Worm (Caenorhabditis elegans) whole organism, L3 larva: ENCODE data around the gene F41E7.6.

Experiments
- R02D3.7 ChIP-seq: fragments of 150-350 bp; optimal IDR thresholded peaks from 2 replicates; lab custom pipeline; 2014; ENCODE audit warnings: missing biosample characterization, missing genetic modification characterization
- ZK546.5 ChIP-seq: sonication (generic microtip); optimal IDR thresholded peaks from 2 replicates; lab custom pipeline; 2017; ENCODE audit warnings: missing biosample characterization, missing genetic modification characterization
- aly-2 ChIP-seq: fragments of 150-350 bp; optimal IDR thresholded peaks from 2 replicates; lab custom pipeline; 2014; ENCODE audit warnings: missing biosample characterization, missing genetic modification characterization
- ama-1 ChIP-seq: fragments of 150-350 bp; optimal IDR thresholded peaks from 2 replicates; lab custom pipeline; 2018
- ceh-28 ChIP-seq: fragments of 150-350 bp; optimal IDR thresholded peaks from 2 replicates; lab custom pipeline; 2014; ENCODE audit warnings: missing biosample characterization, missing genetic modification reagents, missing genetic modification characterization
- ceh-82 ChIP-seq: fragments of 150-350 bp; optimal IDR thresholded peaks from 2 replicates; lab custom pipeline; 2014; ENCODE audit warnings: missing biosample characterization, missing genetic modification characterization
- ceh-9 ChIP-seq: sonication (generic microtip); optimal IDR thresholded peaks from 2 replicates; lab custom pipeline; 2018; ENCODE audit warnings: missing biosample characterization, missing genetic modification characterization
- daf-12 ChIP-seq: fragments of 150-350 bp; optimal IDR thresholded peaks from 2 replicates; lab custom pipeline; 2014; ENCODE audit warnings: missing biosample characterization, missing genetic modification reagents, missing genetic modification characterization
- egl-5 ChIP-seq: fragments of 150-350 bp; optimal IDR thresholded peaks from 2 replicates; lab custom pipeline; 2017; ENCODE audit warnings: missing biosample characterization, missing genetic modification reagents, missing genetic modification characterization, inconsistent platforms
- elt-2 ChIP-seq: sonication (generic microtip); optimal IDR thresholded peaks from 2 replicates; lab custom pipeline; 2016; ENCODE audit warnings: missing genetic modification reagents, mild to moderate bottlenecking, missing genetic modification characterization, missing compliant biosample characterization
- eor-1 ChIP-seq, 2 experiments: fragments of 150-350 bp; optimal IDR thresholded peaks; 2 replicates each; lab custom pipeline; 2014 to 2018; ENCODE audit warnings: missing biosample characterization in 2 of 2, missing genetic modification characterization in 2 of 2
- fkh-2 ChIP-seq: fragments of 150-350 bp; optimal IDR thresholded peaks from 2 replicates; lab custom pipeline; 2014; ENCODE audit warnings: missing biosample characterization, missing genetic modification reagents, missing genetic modification characterization
- fos-1 ChIP-seq: fragments of 150-350 bp; optimal IDR thresholded peaks from 2 replicates; lab custom pipeline; 2014; ENCODE audit warnings: missing biosample characterization, missing genetic modification characterization
- jun-1 ChIP-seq: fragments of 150-350 bp; optimal IDR thresholded peaks from 2 replicates; lab custom pipeline; 2014; ENCODE audit warnings: missing biosample characterization, missing genetic modification reagents, missing genetic modification characterization
- lin-15B ChIP-seq: fragments of 150-350 bp; optimal IDR thresholded peaks from 2 replicates; lab custom pipeline; 2014; ENCODE audit warnings: missing biosample characterization, missing genetic modification characterization
- lin-39 ChIP-seq: fragments of 150-350 bp; optimal IDR thresholded peaks from 2 replicates; lab custom pipeline; 2018; ENCODE audit warnings: missing biosample characterization, missing genetic modification reagents, missing genetic modification characterization
- lsy-12 ChIP-seq: sonication (generic microtip); optimal IDR thresholded peaks from 2 replicates; lab custom pipeline; 2016; ENCODE audit warnings: mild to moderate bottlenecking, missing genetic modification characterization, missing compliant biosample characterization
- mml-1 ChIP-seq: fragments of 150-350 bp; sonication (generic microtip); optimal IDR thresholded peaks from 3 replicates; lab custom pipeline; 2014; ENCODE audit warnings: missing biosample characterization, missing genetic modification characterization
- nfya-1 ChIP-seq: sonication (generic microtip); optimal IDR thresholded peaks from 2 replicates; lab custom pipeline; 2017; ENCODE audit warnings: missing genetic modification characterization, mild to moderate bottlenecking, missing compliant biosample characterization, antibody characterized with exemption, moderate library complexity; ENCODE audit not compliant: insufficient read depth
- nhr-11 ChIP-seq: fragments of 150-350 bp; optimal IDR thresholded peaks from 2 replicates; lab custom pipeline; 2014; ENCODE audit warnings: missing biosample characterization, missing genetic modification characterization
- nhr-12 ChIP-seq: fragments of 150-350 bp; optimal IDR thresholded peaks from 2 replicates; lab custom pipeline; 2014; ENCODE audit warnings: missing biosample characterization, missing genetic modification characterization
- nhr-23 ChIP-seq: fragments of 150-350 bp; optimal IDR thresholded peaks from 2 replicates; lab custom pipeline; 2014; ENCODE audit warnings: missing biosample characterization, missing genetic modification reagents, missing genetic modification characterization
- nhr-237 ChIP-seq: fragments of 150-350 bp; optimal IDR thresholded peaks from 2 replicates; lab custom pipeline; 2014; ENCODE audit warnings: missing biosample characterization, missing genetic modification characterization
- nhr-25 ChIP-seq: sonication (generic microtip); optimal IDR thresholded peaks from 2 replicates; lab custom pipeline; 2017; ENCODE audit warnings: missing biosample characterization, missing genetic modification characterization
- nhr-43 ChIP-seq: sonication (generic microtip); optimal IDR thresholded peaks from 2 replicates; lab custom pipeline; 2016; ENCODE audit warnings: mild to moderate bottlenecking, missing genetic modification characterization, missing compliant biosample characterization; ENCODE audit not compliant: poor library complexity, severe bottlenecking
- nhr-67 ChIP-seq: fragments of 150-350 bp; optimal IDR thresholded peaks from 2 replicates; lab custom pipeline; 2014; ENCODE audit warnings: missing biosample characterization, missing genetic modification characterization
- nhr-76 ChIP-seq: fragments of 150-350 bp; sonication (generic microtip); optimal IDR thresholded peaks from 5 replicates; lab custom pipeline; 2014; ENCODE audit warnings: missing biosample characterization, missing genetic modification characterization
- pha-4 ChIP-seq: fragments of 150-350 bp; optimal IDR thresholded peaks from 2 replicates; lab custom pipeline; 2014; ENCODE audit warnings: missing biosample characterization, missing genetic modification reagents, missing genetic modification characterization
- pqm-1 ChIP-seq: fragments of 150-350 bp; optimal IDR thresholded peaks from 2 replicates; lab custom pipeline; 2017; ENCODE audit warnings: missing biosample characterization, missing genetic modification characterization, inconsistent platforms
- sea-2 ChIP-seq: fragments of 150-350 bp; sonication (generic microtip); optimal IDR thresholded peaks from 4 replicates; lab custom pipeline; 2014; ENCODE audit warnings: missing biosample characterization, missing genetic modification reagents, missing genetic modification characterization
- skn-1 ChIP-seq: fragments of 150-350 bp; optimal IDR thresholded peaks from 2 replicates; lab custom pipeline; 2014; ENCODE audit warnings: missing biosample characterization, missing genetic modification characterization
- snpc-4 ChIP-seq: fragments of 150-350 bp; optimal IDR thresholded peaks from 2 replicates; lab custom pipeline; 2014; ENCODE audit warnings: missing biosample characterization, missing genetic modification characterization
- tbx-2 ChIP-seq: sonication (generic microtip); optimal IDR thresholded peaks from 2 replicates; lab custom pipeline; 2016; ENCODE audit warnings: mild to moderate bottlenecking, missing genetic modification characterization, missing compliant biosample characterization
- unc-39 ChIP-seq: sonication (generic microtip); optimal IDR thresholded peaks from 4 replicates; lab custom pipeline; 2017; ENCODE audit warnings: missing biosample characterization, missing genetic modification characterization
- unc-62 ChIP-seq: fragments of 150-350 bp; sonication (generic microtip); optimal IDR thresholded peaks from 4 replicates; lab custom pipeline; 2014; ENCODE audit warnings: missing biosample characterization, missing genetic modification reagents, missing genetic modification characterization
- ztf-11 ChIP-seq: fragments of 150-350 bp; optimal IDR thresholded peaks from 2 replicates; lab custom pipeline; 2014; ENCODE audit warnings: missing biosample characterization, missing genetic modification characterization
- ztf-4 ChIP-seq: fragments of 150-350 bp; optimal IDR thresholded peaks from 2 replicates; lab custom pipeline; 2014; ENCODE audit warnings: missing biosample characterization, missing genetic modification characterization

F41E7.6 gene

ce11 chrX:10340044-10340443 lies 29.8 kb upstream of the F41E7.6 start:
- TF ChIP-seq snpc-4 (tag; lab: Kevin White, UChicago): no peak
- TF ChIP-seq nhr-237: no peak
- no peak for TF ChIP-seq nhr-25 (tag; lab: Kevin White, UChicago)
- TF ChIP-seq nhr-11: no peak
- peak; percentile 55 for TF ChIP-seq pqm-1
- TF ChIP-seq ztf-11 (tag; lab: Kevin White, UChicago): no peak
- TF ChIP-seq jun-1: no peak
- TF ChIP-seq ceh-9 (tag; lab: Kevin White, UChicago): no peak
- TF ChIP-seq ztf-4 (tag; lab: Kevin White, UChicago): no peak
- TF ChIP-seq elt-2 (tag; lab: Kevin White, UChicago): peak; percentile 64
- no peak for TF ChIP-seq fos-1 (tag; lab: Kevin White, UChicago)

DNA sequence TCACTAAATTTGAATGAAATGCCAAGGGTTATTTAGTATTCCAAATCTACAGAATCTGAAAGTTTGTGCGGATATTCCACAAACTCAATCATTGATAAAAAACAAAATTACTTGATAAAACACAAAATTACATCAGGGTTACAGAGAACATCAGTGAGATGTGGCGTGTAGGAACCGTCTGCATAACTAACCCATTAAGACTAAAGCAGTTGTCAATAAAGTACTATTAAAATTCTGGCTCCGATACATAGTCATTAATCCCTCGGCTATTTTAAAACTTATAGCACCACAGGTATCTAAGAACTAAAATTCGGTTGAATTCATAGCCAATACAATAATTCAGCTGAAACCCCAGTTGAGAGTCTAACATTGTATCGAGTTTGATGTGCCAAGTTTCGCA lies 28.5 kb upstream of the F41E7.6 start:
- TF ChIP-seq elt-2 (tag; lab: Kevin White, UChicago) (peak; percentile 42), ZK546.5 (tag; lab: Kevin White, UChicago) (no peak), nfya-1 (tag; lab: Kevin White, UChicago) (no peak), aly-2 (no peak)

- TF ChIP-seq unc-62 (no peak), fkh-2 (tag; lab: Kevin White, UChicago) (no peak), sea-2 (GFP tag; lab: Kevin White, UChicago) (no peak)
These were observed 27.8 kb upstream of the F41E7.6 start, which contains the start of gene cut-5 for ce11 chrX:10338100-10338499. cut-5 (minus strand) TSS chrX:10338200.

ce11 chrX:10336592-10336991 lies 26.3 kb upstream of the F41E7.6 start:
- TF ChIP-seq nfya-1 (tag; lab: Kevin White, UChicago): no peak
- no peak for TF ChIP-seq ceh-82
- TF ChIP-seq ztf-4 (tag; lab: Kevin White, UChicago): no peak
- no peak for TF ChIP-seq lsy-12
- TF ChIP-seq, all 47 proteins: peak for 0

ce11 chrX:10336138-10336537 lies 25.9 kb upstream of the F41E7.6 start, which contains the start of gene idpa-3:
idpa-3 (plus strand) TSS chrX:10336438.
- TF ChIP-seq nhr-11 (no peak), pqm-1 (no peak)

ce11 chrX:10333301-10333854 lies 23.1 kb upstream of the F41E7.6 start, which contains the start of gene R07E3.4:
R07E3.4 (minus strand) TSS chrX:10333351.
- peak; percentile 83 for TF ChIP-seq mml-1 (tag; lab: Kevin White, UChicago)
- TF ChIP-seq nhr-76 (tag; lab: Kevin White, UChicago): no peak
- TF ChIP-seq nfya-1 (tag; lab: Kevin White, UChicago): no peak
- TF ChIP-seq nhr-11: peak; percentile 75
- TF ChIP-seq nhr-12 (tag; lab: Kevin White, UChicago): no peak
- peak; percentile 13 for TF ChIP-seq pha-4
- no peak for TF ChIP-seq unc-62
- TF ChIP-seq pqm-1: peak; percentile 82
- no peak for TF ChIP-seq ztf-11 (tag; lab: Kevin White, UChicago)
- peak; percentile 80 for TF ChIP-seq elt-2 (tag; lab: Kevin White, UChicago)

DNA sequence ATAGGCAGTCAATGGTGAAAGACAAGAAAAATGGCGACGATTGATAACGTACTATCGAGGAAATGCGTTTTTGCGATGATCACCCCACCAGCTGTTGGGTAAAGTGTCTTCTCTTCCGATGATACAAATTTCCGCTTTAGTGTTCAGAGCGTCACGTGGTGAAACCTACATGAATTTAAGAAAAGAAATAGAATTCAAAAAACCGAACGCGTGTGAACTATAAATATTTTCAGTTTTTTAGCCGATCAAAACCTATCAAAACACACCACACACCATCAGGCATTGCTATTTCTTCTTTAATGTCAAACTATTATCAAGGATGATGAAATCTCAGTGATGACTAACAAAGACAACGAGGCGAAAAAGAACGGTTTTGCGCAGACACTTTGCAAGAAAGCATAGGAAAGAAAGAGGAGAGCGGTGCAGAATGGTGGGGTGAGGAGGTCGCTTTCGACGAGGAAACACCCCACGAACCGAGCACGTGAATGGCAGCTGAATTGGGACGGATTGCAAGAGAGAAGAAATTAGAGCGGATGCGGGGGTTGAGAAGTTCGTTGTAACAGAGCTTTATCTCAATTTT lies 21.9 kb upstream of the F41E7.6 start:
- TF ChIP-seq jun-1: peak; percentile 14
- no peak for TF ChIP-seq skn-1 (tag; lab: Kevin White, UChicago)
- no peak for TF ChIP-seq fos-1 (tag; lab: Kevin White, UChicago)
- peak; percentile 85 for TF ChIP-seq elt-2 (tag; lab: Kevin White, UChicago)
- peak; percentile 44 for TF ChIP-seq pha-4
- TF ChIP-seq R02D3.7 (tag; lab: Kevin White, UChicago): no peak
- TF ChIP-seq aly-2: no peak
- TF ChIP-seq ceh-82: no peak
- TF ChIP-seq tbx-2: no peak
- peak; percentile 42 for TF ChIP-seq lin-39 (tag; lab: Kevin White, UChicago)
- TF ChIP-seq fkh-2 (tag; lab: Kevin White, UChicago): no peak
- no peak for TF ChIP-seq ama-1
- TF ChIP-seq ZK546.5 (tag; lab: Kevin White, UChicago): no peak
- peak; percentile 70 for TF ChIP-seq nhr-23 (tag; lab: Kevin White, UChicago)
- no peak for TF ChIP-seq nhr-12 (tag; lab: Kevin White, UChicago)
- no peak for TF ChIP-seq ceh-9 (tag; lab: Kevin White, UChicago)
- TF ChIP-seq daf-12: no peak
- no peak for TF ChIP-seq ceh-28 (tag; lab: Kevin White, UChicago)
- no peak for TF ChIP-seq lsy-12
- no peak for TF ChIP-seq eor-1 (tag; optimal IDR thresholded peaks at IDR 0.05; lab: Kevin White, UChicago)
- TF ChIP-seq nhr-43: peak; percentile 31
- no peak for TF ChIP-seq unc-39
- no peak for TF ChIP-seq egl-5
- TF ChIP-seq lin-15B (tag; lab: Kevin White, UChicago): no peak
- TF ChIP-seq sea-2 (GFP tag; lab: Kevin White, UChicago): no peak
- TF ChIP-seq nhr-76 (tag; lab: Kevin White, UChicago): no peak
- no peak for TF ChIP-seq nhr-67 (tag; lab: Kevin White, UChicago)
- TF ChIP-seq nhr-25 (tag; lab: Kevin White, UChicago): peak; percentile 42
